Worm (Caenorhabditis elegans): ENCODE measurements around the gene ceh-43.

DNA sequence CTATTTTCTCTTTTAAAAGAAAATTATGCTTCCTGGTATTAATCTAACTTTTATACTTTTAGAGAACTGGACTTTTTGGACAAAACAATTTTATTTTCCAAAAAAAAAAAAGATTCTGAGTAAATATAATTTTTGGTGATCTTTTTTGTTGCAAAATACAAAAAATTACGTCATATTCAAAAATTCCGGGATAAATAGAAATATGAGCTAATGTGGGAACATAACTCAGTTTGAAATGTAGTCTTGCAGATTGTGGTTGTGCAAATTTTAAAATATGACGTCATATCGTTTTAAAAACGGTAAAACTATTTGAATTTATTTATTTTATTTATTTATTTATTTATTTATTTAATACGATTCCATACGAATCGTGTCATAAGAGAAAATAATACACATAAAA, 32.0 kb upstream of the ceh-43 start:
- TF ChIP-seq lsy-12 (tag; optimal IDR thresholded peaks at IDR 0.05) (no peak), jun-1 (tag; optimal IDR thresholded peaks at IDR 0.05) (no peak), elt-1 (tag; optimal IDR thresholded peaks at IDR 0.05) (no peak)

Measured in whole organism, L3 larva.